Fruit fly (Drosophila melanogaster) whole organism, embryonic: Measurements from ENCODE around the gene drm.

Experiments
- Antp ChIP-seq: fragments of 200-800 bp; sonication (Bioruptor generic); optimal IDR thresholded peaks from 3 replicates; lab custom pipeline; 2016; ENCODE audit warnings: missing biosample characterization, missing genetic modification characterization
- BEAF-32 ChIP-seq: fragments of 200-800 bp; sonication (Bioruptor generic); optimal IDR thresholded peaks from 3 replicates; lab custom pipeline; 2017; ENCODE audit warnings: missing biosample characterization, missing genetic modification characterization, mild to moderate bottlenecking, moderate library complexity, missing genetic modification reagents
- CG10209 ChIP-seq: fragments of 200-800 bp; sonication (Bioruptor generic); optimal IDR thresholded peaks from 3 replicates; lab custom pipeline; 2017; ENCODE audit warnings: missing biosample characterization, mild to moderate bottlenecking, missing genetic modification characterization, missing genetic modification reagents
- CG10543 ChIP-seq: fragments of 200-800 bp; sonication (Bioruptor generic); optimal IDR thresholded peaks from 3 replicates; lab custom pipeline; 2017; ENCODE audit warnings: missing biosample characterization, mild to moderate bottlenecking, missing genetic modification characterization, moderate library complexity
- CG10565 ChIP-seq: fragments of 200-800 bp; sonication (Bioruptor generic); optimal IDR thresholded peaks from 3 replicates; lab custom pipeline; 2016; ENCODE audit warnings: missing biosample characterization, mild to moderate bottlenecking, missing genetic modification characterization
- CG13296 ChIP-seq: fragments of 200-800 bp; sonication (Bioruptor generic); optimal IDR thresholded peaks from 3 replicates; lab custom pipeline; 2018; ENCODE audit warnings: missing biosample characterization, mild to moderate bottlenecking, missing genetic modification characterization
- CG13624 ChIP-seq: fragments of 200-800 bp; sonication (Bioruptor generic); optimal IDR thresholded peaks from 2 replicates; lab custom pipeline; 2016; ENCODE audit warnings: missing biosample characterization, missing genetic modification characterization
- CG17829 ChIP-seq: fragments of 200-800 bp; optimal IDR thresholded peaks from 2 replicates; lab custom pipeline; 2019; ENCODE audit warnings: missing biosample characterization, mild to moderate bottlenecking, missing genetic modification characterization, moderate library complexity
- CG18764 ChIP-seq: fragments of 200-800 bp; sonication (Bioruptor generic); optimal IDR thresholded peaks from 3 replicates; lab custom pipeline; 2016; ENCODE audit warnings: missing biosample characterization, missing genetic modification characterization
- CG2116 ChIP-seq: fragments of 200-800 bp; sonication (Bioruptor generic); optimal IDR thresholded peaks from 3 replicates; lab custom pipeline; 2018; ENCODE audit warnings: missing biosample characterization, mild to moderate bottlenecking, missing genetic modification characterization
- CG2678 ChIP-seq: fragments of 200-800 bp; sonication (Bioruptor generic); optimal IDR thresholded peaks from 3 replicates; lab custom pipeline; 2019; ENCODE audit warnings: missing biosample characterization, mild to moderate bottlenecking, missing genetic modification characterization, moderate library complexity
- CG2712 ChIP-seq: fragments of 200-800 bp; optimal IDR thresholded peaks from 3 replicates; lab custom pipeline; 2019; ENCODE audit warnings: missing biosample characterization, mild to moderate bottlenecking, missing genetic modification characterization, moderate library complexity
- CG3838 ChIP-seq: fragments of 200-800 bp; sonication (Bioruptor generic); optimal IDR thresholded peaks from 3 replicates; lab custom pipeline; 2016; ENCODE audit warnings: missing biosample characterization, missing genetic modification characterization
- CG3847 ChIP-seq: fragments of 200-800 bp; sonication (Bioruptor generic); IDR thresholded peaks from 2 replicates; pipeline ENCODE4 v1.3.6; 2022; ENCODE audit warnings: missing biosample characterization, missing genetic modification characterization
- CG4617 ChIP-seq: fragments of 200-800 bp; sonication (Bioruptor generic); optimal IDR thresholded peaks from 3 replicates; lab custom pipeline; 2016; ENCODE audit warnings: missing biosample characterization, missing genetic modification characterization, borderline replicate concordance
- CG4854 ChIP-seq: fragments of 200-800 bp; sonication (Bioruptor generic); optimal IDR thresholded peaks from 2 replicates; lab custom pipeline; 2016; ENCODE audit warnings: missing biosample characterization, missing genetic modification characterization, inconsistent platforms
- CG7271 ChIP-seq: fragments of 200-800 bp; sonication (Bioruptor generic); optimal IDR thresholded peaks from 2 replicates; lab custom pipeline; 2018; ENCODE audit warnings: missing biosample characterization, mild to moderate bottlenecking, missing genetic modification characterization, moderate library complexity
- CG7357 ChIP-seq: fragments of 200-800 bp; sonication (Bioruptor generic); IDR thresholded peaks from 3 replicates; pipeline ENCODE4 v1.3.6; 2022; ENCODE audit warnings: missing biosample characterization, missing genetic modification characterization
- CG7928 ChIP-seq: fragments of 200-800 bp; sonication (Bioruptor generic); optimal IDR thresholded peaks from 2 replicates; lab custom pipeline; 2017; ENCODE audit warnings: missing biosample characterization, mild to moderate bottlenecking, missing genetic modification characterization
- CG8290 ChIP-seq, 3 experiments: fragments of 200-800 bp; sonication (Bioruptor generic); optimal IDR thresholded peaks; 2 replicates each; lab custom pipeline; 2016 to 2019; ENCODE audit warnings: missing biosample characterization in 3 of 3, missing genetic modification characterization in 3 of 3, mild to moderate bottlenecking in 2 of 3, moderate library complexity in 1 of 3
- CG8765 ChIP-seq: fragments of 200-800 bp; sonication (Bioruptor generic); IDR thresholded peaks from 2 replicates; pipeline ENCODE4 v1.3.6; 2022; ENCODE audit warnings: missing biosample characterization, missing genetic modification characterization
- CG9876 ChIP-seq: fragments of 200-800 bp; sonication (Bioruptor generic); optimal IDR thresholded peaks from 2 replicates; lab custom pipeline; 2016; ENCODE audit warnings: missing biosample characterization, missing genetic modification characterization
- CTCF ChIP-seq: fragments of 200-800 bp; sonication (Bioruptor generic); optimal IDR thresholded peaks from 2 replicates; lab custom pipeline; 2017; ENCODE audit warnings: missing biosample characterization, mild to moderate bottlenecking, missing genetic modification characterization, moderate library complexity
- D ChIP-seq, 2 experiments: fragments of 200-800 bp in 1 of 2; fragments of >200 bp in 1 of 2; sonication (Bioruptor generic) in 1 of 2; optimal IDR thresholded peaks; 2 replicates in 1 of 2; 3 replicates in 1 of 2; lab custom pipeline; 2017; ENCODE audit warnings: mild to moderate bottlenecking in 1 of 2, missing biosample characterization in 1 of 2, missing genetic modification characterization in 1 of 2, missing genetic modification reagents in 1 of 2
- Dad ChIP-seq: fragments of 200-800 bp; sonication (Bioruptor generic); optimal IDR thresholded peaks from 3 replicates; lab custom pipeline; 2016; ENCODE audit warnings: missing biosample characterization, missing genetic modification characterization
- Doc3 ChIP-seq: fragments of 200-800 bp; sonication (Bioruptor generic); IDR thresholded peaks from 3 replicates; pipeline ENCODE4 v1.3.6; 2022; ENCODE audit warnings: missing biosample characterization, missing genetic modification characterization; ENCODE audit not compliant: partially characterized antibody
- Drgx ChIP-seq: fragments of 200-800 bp; sonication (Bioruptor generic); IDR thresholded peaks from 2 replicates; pipeline ENCODE4 v1.3.6; 2022; ENCODE audit warnings: missing biosample characterization, missing genetic modification characterization
- ERR ChIP-seq: fragments of 200-800 bp; sonication (Bioruptor generic); optimal IDR thresholded peaks from 2 replicates; lab custom pipeline; 2016; ENCODE audit warnings: missing biosample characterization, missing genetic modification characterization
- H2.0 ChIP-seq: fragments of 200-800 bp; sonication (Bioruptor generic); IDR thresholded peaks from 2 replicates; pipeline ENCODE4 v1.3.6; 2022; ENCODE audit warnings: missing biosample characterization, missing genetic modification characterization
- HLHmδ ChIP-seq: fragments of 200-800 bp; sonication (Bioruptor generic); optimal IDR thresholded peaks from 2 replicates; lab custom pipeline; 2018; ENCODE audit warnings: missing biosample characterization, mild to moderate bottlenecking, missing genetic modification characterization, moderate library complexity
- Hmx ChIP-seq: fragments of 200-800 bp; sonication (Bioruptor generic); optimal IDR thresholded peaks from 2 replicates; lab custom pipeline; 2016; ENCODE audit warnings: missing biosample characterization, missing genetic modification characterization
- Hr39 ChIP-seq: fragments of >200 bp; optimal IDR thresholded peaks from 2 replicates; lab custom pipeline; 2017
- Mad ChIP-seq: fragments of 200-800 bp; sonication (Bioruptor generic); optimal IDR thresholded peaks from 2 replicates; lab custom pipeline; 2016; ENCODE audit warnings: missing biosample characterization, missing genetic modification characterization
- Side ChIP-seq: fragments of 200-800 bp; sonication (Bioruptor generic); optimal IDR thresholded peaks from 2 replicates; lab custom pipeline; 2016; ENCODE audit warnings: missing biosample characterization, missing genetic modification characterization
- Stat92E ChIP-seq, 3 experiments: fragments of >200 bp in 2 of 3; fragments of 200-800 bp in 1 of 3; sonication (Bioruptor generic) in 1 of 3; optimal IDR thresholded peaks; 2 replicates each; lab custom pipeline; 2017 to 2019; ENCODE audit warnings: missing biosample characterization in 3 of 3, missing genetic modification characterization in 3 of 3, mild to moderate bottlenecking in 1 of 3, moderate library complexity in 1 of 3
- TFAM ChIP-seq: fragments of 200-800 bp; sonication (Bioruptor generic); optimal IDR thresholded peaks from 2 replicates; lab custom pipeline; 2017; ENCODE audit warnings: missing biosample characterization, missing genetic modification characterization, inconsistent platforms
- abd-A ChIP-seq: fragments of 200-800 bp; sonication (Bioruptor generic); optimal IDR thresholded peaks from 3 replicates; lab custom pipeline; 2019; ENCODE audit warnings: missing biosample characterization, mild to moderate bottlenecking, missing genetic modification characterization, moderate library complexity
- ase ChIP-seq: fragments of 200-800 bp; sonication (Bioruptor generic); IDR thresholded peaks from 3 replicates; pipeline ENCODE4 v1.3.6; 2022; ENCODE audit warnings: missing biosample characterization, missing genetic modification characterization
- bab2 ChIP-seq: fragments of 200-800 bp; sonication (Bioruptor generic); optimal IDR thresholded peaks from 2 replicates; lab custom pipeline; 2016; ENCODE audit warnings: missing biosample characterization, missing genetic modification characterization
- cas ChIP-seq: fragments of 200-800 bp; sonication (Bioruptor generic); IDR thresholded peaks from 2 replicates; pipeline ENCODE4 v1.3.6; 2022; ENCODE audit warnings: missing biosample characterization, missing genetic modification characterization
- nau ChIP-seq: fragments of 200-800 bp; sonication (Bioruptor generic); optimal IDR thresholded peaks from 3 replicates; lab custom pipeline; 2017; ENCODE audit warnings: missing biosample characterization, mild to moderate bottlenecking, missing genetic modification characterization, missing genetic modification reagents
- otp ChIP-seq: fragments of 200-800 bp; sonication (Bioruptor generic); IDR thresholded peaks from 3 replicates; pipeline ENCODE4, ENCODE4 v1.3.6; 2022; ENCODE audit warnings: missing biosample characterization, missing genetic modification characterization
- pum ChIP-seq: fragments of 200-800 bp; sonication (Bioruptor generic); optimal IDR thresholded peaks from 2 replicates; lab custom pipeline; 2016; ENCODE audit warnings: missing biosample characterization, missing genetic modification characterization
- repo ChIP-seq: fragments of 200-800 bp; sonication (Bioruptor generic); optimal IDR thresholded peaks from 2 replicates; lab custom pipeline; 2016; ENCODE audit warnings: missing biosample characterization, missing genetic modification characterization
- seq ChIP-seq: fragments of 200-800 bp; sonication (Bioruptor generic); IDR thresholded peaks from 2 replicates; pipeline ENCODE4 v1.3.6; 2022; ENCODE audit warnings: missing biosample characterization, missing genetic modification characterization
- sima ChIP-seq: fragments of 200-800 bp; sonication (Bioruptor generic); optimal IDR thresholded peaks from 2 replicates; lab custom pipeline; 2016; ENCODE audit warnings: missing biosample characterization, missing genetic modification characterization
- sug ChIP-seq: fragments of 200-800 bp; optimal IDR thresholded peaks from 2 replicates; lab custom pipeline; 2019; ENCODE audit warnings: missing biosample characterization, mild to moderate bottlenecking, missing genetic modification characterization, moderate library complexity
- tgo ChIP-seq: fragments of 200-800 bp; sonication (Bioruptor generic); IDR thresholded peaks from 3 replicates; pipeline ENCODE4 v1.3.6; 2022; ENCODE audit warnings: missing biosample characterization, missing genetic modification characterization
- usp ChIP-seq: fragments of >200 bp; optimal IDR thresholded peaks from 2 replicates; lab custom pipeline; 2017; ENCODE audit warnings: missing biosample characterization, missing genetic modification characterization
- vnd ChIP-seq: fragments of 200-800 bp; sonication (Bioruptor generic); IDR thresholded peaks from 3 replicates; pipeline ENCODE4 v1.3.6; 2022; ENCODE audit warnings: missing biosample characterization, missing genetic modification characterization; ENCODE audit not compliant: partially characterized antibody

Gene drm

DNA sequence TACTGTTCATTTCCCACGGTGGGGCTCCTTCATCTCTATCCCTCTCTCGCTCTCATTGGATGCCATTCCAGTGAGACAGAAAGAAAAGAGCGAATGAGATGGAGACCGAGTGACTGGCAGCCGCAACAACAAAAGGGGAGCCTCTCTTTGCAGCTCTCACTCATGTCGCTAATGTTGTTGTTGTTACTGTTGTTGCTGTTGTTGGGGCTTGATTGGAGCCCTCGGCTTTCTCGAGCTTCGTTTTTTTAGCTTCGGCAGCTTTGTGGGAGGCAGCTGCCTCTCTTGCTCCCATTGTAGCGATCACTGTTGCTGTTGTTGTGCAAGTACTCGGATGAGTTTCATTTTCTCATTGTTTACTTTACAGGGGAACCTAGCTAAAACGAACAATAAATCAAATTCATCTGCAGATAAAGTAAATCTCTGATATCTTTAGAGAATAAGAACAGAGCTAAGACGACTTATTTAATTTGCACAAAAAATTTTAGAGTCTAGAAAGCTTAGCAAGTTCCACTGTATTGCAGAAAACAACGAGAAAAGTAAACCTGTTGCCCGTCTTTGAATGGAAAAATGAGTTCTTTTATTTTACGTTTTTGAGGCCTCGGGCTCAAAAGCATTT lies 4.7 kb upstream of the drm start (continued):
- TF ChIP-seq abd-A (tag; lab: Kevin White, UChicago) (no peak), seq (peak; percentile 41; the same call in 1 of the 2 replicates), CG17829 (tag; lab: Kevin White, UChicago) (peak; percentile 45), CG8765 (GFP tag; lab: Robert Waterston, UW) (no peak), CG13296 (GFP tag; lab: Kevin White, UChicago) (no peak), CG4854 (no peak), cas (GFP tag; lab: Robert Waterston, UW) (no peak), BEAF-32 (no peak), Hr39 (lab: Kevin White, UChicago) (no peak), CG7357 (GFP tag; lab: Robert Waterston, UW) (peak; percentile 59), usp (no peak), CG8290 (GFP tag; optimal IDR thresholded peaks at IDR 0.05; lab: Kevin White, UChicago) (no peak), CG8290 (tag; optimal IDR thresholded peaks at IDR 0.05; lab: Kevin White, UChicago) (no peak), Drgx (GFP tag; lab: Robert Waterston, UW) (peak; percentile 85), Stat92E (GFP tag; optimal IDR thresholded peaks at IDR 0.05; lab: Kevin White, UChicago) (no peak), tgo (no peak; the same call in 2 of the 3 replicates), CG13624 (peak; percentile 33), vnd (GFP tag; lab: Robert Waterston, UW) (no peak), sima (GFP tag; lab: Kevin White, UChicago) (no peak), CG2712 (tag; lab: Kevin White, UChicago) (peak; percentile 72), pum (peak; percentile 32), nau (GFP tag; lab: Kevin White, UChicago) (peak; percentile 9), CG4617 (GFP tag; lab: Kevin White, UChicago) (no peak), sug (tag; lab: Kevin White, UChicago) (no peak), Hmx (GFP tag; lab: Kevin White, UChicago) (no peak), CG3847 (GFP tag; lab: Robert Waterston, UW) (peak; percentile 35; the same call in 1 of the 2 replicates), ase (GFP tag; lab: Robert Waterston, UW) (0 out of 3 replicates have a peak, but pooled peaks have one; percentile 51), H2.0 (GFP tag; lab: Robert Waterston, UW) (peak; percentile 58; the same call in 1 of the 2 replicates), bab2 (GFP tag; lab: Kevin White, UChicago) (peak; percentile 32), Mad (GFP tag; lab: Kevin White, UChicago) (no peak), CG2678 (tag; lab: Kevin White, UChicago) (peak; percentile 59), CG3838 (GFP tag; lab: Kevin White, UChicago) (no peak), CG18764 (GFP tag; lab: Kevin White, UChicago) (peak; percentile 41), otp (GFP tag; lab: Robert Waterston, UW) (0 out of 3 replicates have a peak, but pooled peaks have one; percentile 43), Side (GFP tag; lab: Kevin White, UChicago) (peak; percentile 29), HLHmδ (no peak), Antp (GFP tag; lab: Kevin White, UChicago) (peak; percentile 56), ERR (GFP tag; lab: Kevin White, UChicago) (no peak), CG7271 (tag; lab: Kevin White, UChicago) (no peak), Dad (no peak), TFAM (no peak), CG2116 (GFP tag; lab: Kevin White, UChicago) (peak; percentile 9), CG9876 (GFP tag; lab: Kevin White, UChicago) (no peak), CG10565 (GFP tag; lab: Kevin White, UChicago) (no peak), repo (GFP tag; lab: Kevin White, UChicago) (peak; percentile 31), CG10543 (GFP tag; lab: Kevin White, UChicago) (no peak), CTCF (no peak), D (optimal IDR thresholded peaks at IDR 0.05; lab: Kevin White, UChicago) (no peak), D (GFP tag; optimal IDR thresholded peaks at IDR 0.05; lab: Kevin White, UChicago) (peak; percentile 29), CG7928 (GFP tag; lab: Kevin White, UChicago) (no peak), CG10209 (peak; percentile 13), Doc3 (no peak)
